Fruit fly (Drosophila melanogaster): ENCODE results near the gene Cyp18a1.

The Cyp18a1 gene

dm6 chrX:18657012-18657411 lies 35.8 kb downstream of the Cyp18a1 start, which contains the start of gene CG6659:
CG6659 (minus strand) TSS chrX:18657286.
- no peak for TF ChIP-seq CG33017 (tag; optimal IDR thresholded peaks at IDR 0.05)
- TF ChIP-seq Hr96 (GFP tag; optimal IDR thresholded peaks at IDR 0.05), result no peak

dm6 chrX:18652879-18653278 lies 40.0 kb downstream of the Cyp18a1 start, which contains the start of gene Ing3:
Ing3 (minus strand) TSS chrX:18653091.
- TF ChIP-seq cic (GFP tag; optimal IDR thresholded peaks at IDR 0.05) (no peak), bab1 (GFP tag; optimal IDR thresholded peaks at IDR 0.05) (peak; percentile 40)

dm6 chrX:18650252-18650651 lies 42.6 kb downstream of the Cyp18a1 start, which contains the start of gene Hou:
Hou (minus strand) TSS chrX:18650444.
- TF ChIP-seq Clk (GFP tag; optimal IDR thresholded peaks at IDR 0.05) (no peak), bab1 (GFP tag; optimal IDR thresholded peaks at IDR 0.05) (peak; percentile 37), ovo (GFP tag; optimal IDR thresholded peaks at IDR 0.05) (no peak), toe (GFP tag; optimal IDR thresholded peaks at IDR 0.05) (no peak)

- TF ChIP-seq cnc (optimal IDR thresholded peaks at IDR 0.05), result no peak
- TF ChIP-seq cic (GFP tag; optimal IDR thresholded peaks at IDR 0.05), result no peak
- TF ChIP-seq toe (GFP tag; optimal IDR thresholded peaks at IDR 0.05), result no peak
- TF ChIP-seq CG12768 (GFP tag; optimal IDR thresholded peaks at IDR 0.05), result no peak
- no peak for TF ChIP-seq bab1 (GFP tag; optimal IDR thresholded peaks at IDR 0.05)
- TF ChIP-seq pad (GFP tag; optimal IDR thresholded peaks at IDR 0.05), result no peak
- no peak for TF ChIP-seq CG33017 (tag; optimal IDR thresholded peaks at IDR 0.05)
- TF ChIP-seq CG7045 (GFP tag; optimal IDR thresholded peaks at IDR 0.05), result no peak
- no peak for TF ChIP-seq Mnt (GFP tag; optimal IDR thresholded peaks at IDR 0.05)
- no peak for TF ChIP-seq CG14711 (tag; optimal IDR thresholded peaks at IDR 0.05)
- TF ChIP-seq kay (GFP tag; ENCODE audit: borderline replicate concordance), result no peak
- no peak for TF ChIP-seq Clk (GFP tag; optimal IDR thresholded peaks at IDR 0.05)
- no peak for TF ChIP-seq tj (GFP tag; optimal IDR thresholded peaks at IDR 0.05)
- no peak for TF ChIP-seq Crg-1 (GFP tag; optimal IDR thresholded peaks at IDR 0.05)
- TF ChIP-seq ovo (GFP tag; optimal IDR thresholded peaks at IDR 0.05), result no peak
- no peak for TF ChIP-seq CG1620 (GFP tag; optimal IDR thresholded peaks at IDR 0.05)
- TF ChIP-seq CG5204 (GFP tag; optimal IDR thresholded peaks at IDR 0.05), result no peak
- TF ChIP-seq CG11617 (GFP tag; optimal IDR thresholded peaks at IDR 0.05), result no peak
- TF ChIP-seq CG7101 (tag; optimal IDR thresholded peaks at IDR 0.05), result no peak
- TF ChIP-seq Hr96 (GFP tag; optimal IDR thresholded peaks at IDR 0.05), result no peak
These were observed 44.9 kb downstream of the Cyp18a1 start, which contains the start of gene Nup35 for dm6 chrX:18647961-18648360. Nup35 (plus strand) TSS chrX:18648182.

dm6 chrX:18646855-18647699 lies 45.8 kb downstream of the Cyp18a1 start, which contains the start of gene Rip11:
Rip11 (minus strand) TSS chrX:18647648.
- TF ChIP-seq cnc (optimal IDR thresholded peaks at IDR 0.05), result no peak
- peak; percentile 53 for TF ChIP-seq cic (GFP tag; optimal IDR thresholded peaks at IDR 0.05)
- TF ChIP-seq CG7101 (tag; optimal IDR thresholded peaks at IDR 0.05), result peak; percentile 38
- peak; percentile 18 for TF ChIP-seq Hr96 (GFP tag; optimal IDR thresholded peaks at IDR 0.05)
- no peak for TF ChIP-seq CG14711 (tag; optimal IDR thresholded peaks at IDR 0.05)
- peak; percentile 98 for TF ChIP-seq pad (GFP tag; optimal IDR thresholded peaks at IDR 0.05)
- TF ChIP-seq toe (GFP tag; optimal IDR thresholded peaks at IDR 0.05), result no peak
- peak; percentile 98 for TF ChIP-seq ovo (GFP tag; optimal IDR thresholded peaks at IDR 0.05)
- TF ChIP-seq bab1 (GFP tag; optimal IDR thresholded peaks at IDR 0.05), result peak; percentile 43
- TF ChIP-seq Clk (GFP tag; optimal IDR thresholded peaks at IDR 0.05), result no peak
- peak; percentile 45 for TF ChIP-seq Mnt (GFP tag; optimal IDR thresholded peaks at IDR 0.05)
- TF ChIP-seq tj (GFP tag; optimal IDR thresholded peaks at IDR 0.05), result peak; percentile 32
- peak; percentile 44 for TF ChIP-seq CG11617 (GFP tag; optimal IDR thresholded peaks at IDR 0.05)
- no peak for TF ChIP-seq CG1620 (GFP tag; optimal IDR thresholded peaks at IDR 0.05)
- no peak for TF ChIP-seq kay (GFP tag; ENCODE audit: borderline replicate concordance)
- peak; percentile 37 for TF ChIP-seq Crg-1 (GFP tag; optimal IDR thresholded peaks at IDR 0.05)
- peak; percentile 20 for TF ChIP-seq CG7045 (GFP tag; optimal IDR thresholded peaks at IDR 0.05)
- TF ChIP-seq CG5204 (GFP tag; optimal IDR thresholded peaks at IDR 0.05), result no peak
- TF ChIP-seq CG12768 (GFP tag; optimal IDR thresholded peaks at IDR 0.05), result peak; percentile 11
- no peak for TF ChIP-seq CG33017 (tag; optimal IDR thresholded peaks at IDR 0.05)

dm6 chrX:18645720-18646213 lies 47.1 kb downstream of the Cyp18a1 start:
- TF ChIP-seq CG1620 (GFP tag; optimal IDR thresholded peaks at IDR 0.05) (peak; percentile 10), Mnt (GFP tag; optimal IDR thresholded peaks at IDR 0.05) (peak; percentile 34), cnc (optimal IDR thresholded peaks at IDR 0.05) (no peak), CG14711 (tag; optimal IDR thresholded peaks at IDR 0.05) (peak; percentile 36), Crg-1 (GFP tag; optimal IDR thresholded peaks at IDR 0.05) (peak; percentile 36), CG7045 (GFP tag; optimal IDR thresholded peaks at IDR 0.05) (no peak), tj (GFP tag; optimal IDR thresholded peaks at IDR 0.05) (peak; percentile 10), Hr96 (GFP tag; optimal IDR thresholded peaks at IDR 0.05) (peak; percentile 28), kay (GFP tag; ENCODE audit: borderline replicate concordance) (no peak), Clk (GFP tag; optimal IDR thresholded peaks at IDR 0.05) (no peak), CG11617 (GFP tag; optimal IDR thresholded peaks at IDR 0.05) (peak; percentile 12), CG7101 (tag; optimal IDR thresholded peaks at IDR 0.05) (peak; percentile 49), CG5204 (GFP tag; optimal IDR thresholded peaks at IDR 0.05) (peak; percentile 50), ovo (GFP tag; optimal IDR thresholded peaks at IDR 0.05) (peak; percentile 37), CG33017 (tag; optimal IDR thresholded peaks at IDR 0.05) (no peak)

Data from whole organism, adult.